Fruit fly (Drosophila melanogaster) whole organism, larva: ENCODE measurements around the gene Rip11.

Source experiments
- noc ChIP-seq: fragments of 200-800 bp; sonication (Bioruptor generic); optimal IDR thresholded peaks from 3 replicates; lab custom pipeline; 2019; ENCODE audit warnings: missing biosample characterization, mild to moderate bottlenecking, missing genetic modification characterization, moderate library complexity

Rip11 gene

dm6 chrX:18621649-18622346 is 25.6 kb downstream of the Rip11 start:
- no peak for TF ChIP-seq noc (tag; lab: Kevin White, UChicago)

DNA sequence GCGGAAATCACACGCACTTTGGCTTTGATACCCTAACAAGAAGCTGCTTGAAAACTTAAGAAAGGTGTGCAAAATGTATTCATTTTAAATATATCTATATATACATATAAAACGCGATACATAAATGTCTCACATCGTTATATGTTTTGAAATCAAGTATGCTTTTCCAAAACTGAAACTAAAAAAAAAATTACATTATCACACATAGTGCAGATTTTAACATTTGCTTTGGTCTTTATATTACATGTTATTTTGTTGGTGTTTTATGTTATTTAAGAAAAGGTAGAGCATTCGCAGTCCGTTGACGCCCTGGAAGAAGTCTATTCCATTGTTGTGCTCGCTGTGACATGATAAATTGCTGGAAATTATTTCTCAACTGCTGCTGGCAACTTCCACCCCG is 29.3 kb downstream of the Rip11 start:
- TF ChIP-seq noc (tag; lab: Kevin White, UChicago), result no peak

- TF ChIP-seq noc (tag; lab: Kevin White, UChicago), result no peak
Observed at dm6 chrX:18617489-18617888, 30.0 kb downstream of the Rip11 start, which contains the start of gene CG15040. CG15040 (minus strand) TSS chrX:18617589.

- TF ChIP-seq noc (tag; lab: Kevin White, UChicago), result no peak
Observed at dm6 chrX:18613434-18613833, 34.0 kb downstream of the Rip11 start.

dm6 chrX:18587265-18587664 is 60.2 kb downstream of the Rip11 start:
- TF ChIP-seq noc (tag; lab: Kevin White, UChicago), result no peak
